Worm (Caenorhabditis elegans) whole organism, midembryonic: Measurements from ENCODE around the gene T07F8.4.

Experiments used
- T22C8.4 ChIP-seq: fragments of 200-800 bp; sonication (Bioruptor generic); IDR thresholded peaks from 2 replicates; pipeline ENCODE4 v1.3.6; 2022; ENCODE audit warnings: missing genetic modification characterization, missing compliant biosample characterization
- cog-1 ChIP-seq: sonication (generic microtip); optimal IDR thresholded peaks from 2 replicates; lab custom pipeline; 2016; ENCODE audit warnings: missing genetic modification characterization, missing compliant biosample characterization
- flt-1 ChIP-seq: fragments of 200-800 bp; sonication (Bioruptor generic); IDR thresholded peaks from 2 replicates; pipeline ENCODE4 v1.3.6; 2022; ENCODE audit warnings: missing genetic modification characterization, missing compliant biosample characterization
- klf-2 ChIP-seq: fragments of 200-800 bp; sonication (Bioruptor generic); conservative IDR thresholded peaks from 2 replicates; pipeline ENCODE4 v1.3.6; 2022; ENCODE audit warnings: missing genetic modification reagents, missing genetic modification characterization, missing compliant biosample characterization
- ref-1 ChIP-seq: fragments of 200-800 bp; sonication (Bioruptor generic); conservative IDR thresholded peaks from 2 replicates; pipeline ENCODE4 v1.3.6; 2022; ENCODE audit warnings: missing genetic modification reagents, missing genetic modification characterization, missing compliant biosample characterization
- tab-1 ChIP-seq: fragments of 200-800 bp; sonication (Bioruptor generic); IDR thresholded peaks from 2 replicates; pipeline ENCODE4 v1.3.6; 2022; ENCODE audit warnings: missing genetic modification characterization, missing compliant biosample characterization
- ztf-23 ChIP-seq: fragments of 200-800 bp; sonication (Bioruptor generic); IDR thresholded peaks from 2 replicates; pipeline ENCODE4 v1.3.6; 2022; ENCODE audit warnings: missing genetic modification reagents, missing genetic modification characterization, missing compliant biosample characterization
- ztf-29 ChIP-seq: fragments of 200-800 bp; sonication (Bioruptor generic); IDR thresholded peaks from 2 replicates; pipeline ENCODE4 v1.3.6; 2022; ENCODE audit warnings: missing genetic modification reagents, missing genetic modification characterization, missing compliant biosample characterization

The T07F8.4 gene

ce11 chrII:7090852-7091251 is 41.0 kb downstream of the T07F8.4 start:
- TF ChIP-seq cog-1 (tag; lab: Kevin White, UChicago): no peak
- no peak for TF ChIP-seq ztf-29 (GFP tag; lab: Robert Waterston, UW)
- no peak for TF ChIP-seq tab-1 (GFP tag; lab: Robert Waterston, UW)
- TF ChIP-seq flt-1: no peak

- TF ChIP-seq T22C8.4 (GFP tag; lab: Robert Waterston, UW) (no peak), klf-2 (GFP tag; lab: Robert Waterston, UW) (no peak), cog-1 (tag; lab: Kevin White, UChicago) (no peak), ztf-23 (no peak), tab-1 (GFP tag; lab: Robert Waterston, UW) (no peak), flt-1 (no peak), ref-1 (no peak), ztf-29 (GFP tag; lab: Robert Waterston, UW) (no peak)
These were observed 41.7 kb downstream of the T07F8.4 start for ce11 chrII:7090085-7090484.

- peak; percentile 58 for TF ChIP-seq T22C8.4 (GFP tag; lab: Robert Waterston, UW)
These were observed 47.8 kb downstream of the T07F8.4 start, which contains the start of the genes T02G5.14 and T02G5.15 for ce11 chrII:7084021-7084420. TSS of gene T02G5.14 (plus strand) at chrII:7084321. TSS of gene T02G5.15 (plus strand) at chrII:7084321.
